Fruit fly (Drosophila melanogaster) whole organism: ENCODE data around the gene AttD.

Experiments used
- CG8478 ChIP-seq: fragments of >200 bp; optimal IDR thresholded peaks from 2 replicates; lab custom pipeline; 2018; ENCODE audit warnings: inconsistent platforms
- Dll ChIP-seq: fragments of >200 bp; optimal IDR thresholded peaks from 2 replicates; lab custom pipeline; 2017
- pan ChIP-seq: fragments of >200 bp; optimal IDR thresholded peaks from 2 replicates; lab custom pipeline; 2017
- psq ChIP-seq: fragments of >200 bp; optimal IDR thresholded peaks from 2 replicates; lab custom pipeline; 2017
- usp ChIP-seq: fragments of >200 bp; optimal IDR thresholded peaks from 2 replicates; lab custom pipeline; 2017; ENCODE audit warnings: missing biosample characterization, missing genetic modification characterization, mixed read lengths

DNA sequence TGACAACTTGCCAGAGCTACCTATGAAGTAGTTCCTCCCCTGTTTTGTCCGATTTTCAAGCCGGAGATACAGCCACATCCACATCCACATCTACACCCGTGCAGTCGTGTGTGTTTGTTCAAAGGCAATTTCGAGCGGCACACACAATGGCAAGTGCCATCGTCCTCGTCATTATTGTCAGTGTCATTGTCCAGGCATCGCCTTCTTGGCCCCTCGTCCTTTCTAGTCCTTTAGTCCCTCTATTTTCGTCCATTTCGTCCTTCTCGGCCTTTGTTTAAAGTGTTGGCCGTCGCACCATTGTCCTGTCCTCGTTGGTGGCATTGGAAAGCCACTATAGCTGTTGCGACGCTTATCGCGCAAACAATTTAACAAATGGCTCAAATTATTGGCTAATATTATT is 22.1 kb upstream of the AttD start:
- TF ChIP-seq CG8478 (lab: Kevin White, UChicago): no peak
- TF ChIP-seq Dll (lab: Kevin White, UChicago): no peak
- no peak for TF ChIP-seq usp
- no peak for TF ChIP-seq pan (lab: Kevin White, UChicago)
- no peak for TF ChIP-seq psq (lab: Kevin White, UChicago)
